Worm (Caenorhabditis elegans) whole organism, L1 larva: ENCODE results near the gene dpy-19.
A peak's percentile ranks its signal among the peaks of the same experiment; 100 is the strongest.

Experiments
- C34B4.2 ChIP-seq: sonication (generic microtip); optimal IDR thresholded peaks from 2 replicates; lab custom pipeline; 2017; ENCODE audit warnings: mild to moderate bottlenecking, missing genetic modification characterization, missing compliant biosample characterization
- Y116A8C.19 ChIP-seq: sonication (generic microtip); optimal IDR thresholded peaks from 2 replicates; lab custom pipeline; 2016; ENCODE audit warnings: missing compliant biosample characterization, missing genetic modification characterization, borderline replicate concordance
- ama-1 ChIP-seq: fragments of 150-350 bp; optimal IDR thresholded peaks from 2 replicates; lab custom pipeline; 2014
- ceh-8 ChIP-seq: fragments of 200-800 bp; sonication (Bioruptor generic); optimal IDR thresholded peaks from 2 replicates; lab custom pipeline; 2018; ENCODE audit warnings: mild to moderate bottlenecking, missing genetic modification characterization, moderate library complexity, missing compliant biosample characterization
- ceh-82 ChIP-seq, 3 experiments: fragments of 150-350 bp in 1 of 3; sonication (generic microtip) in 2 of 3; optimal IDR thresholded peaks; 2 replicates each; lab custom pipeline; 2014 to 2017; ENCODE audit warnings: missing biosample characterization in 3 of 3, missing genetic modification characterization in 3 of 3
- ceh-90 ChIP-seq: sonication (generic microtip); optimal IDR thresholded peaks from 2 replicates; lab custom pipeline; 2016; ENCODE audit warnings: missing genetic modification characterization, missing compliant biosample characterization
- ces-1 ChIP-seq: fragments of 150-350 bp; optimal IDR thresholded peaks from 2 replicates; lab custom pipeline; 2014; ENCODE audit warnings: missing biosample characterization, missing genetic modification reagents, missing genetic modification characterization
- dpl-1 ChIP-seq, 3 experiments: fragments of 150-350 bp in 2 of 3; sonication (generic microtip) in 1 of 3; optimal IDR thresholded peaks; 2 replicates each; lab custom pipeline; 2014 to 2017; ENCODE audit warnings: missing biosample characterization in 3 of 3, missing genetic modification characterization in 3 of 3, missing genetic modification reagents in 3 of 3
- dsc-1 ChIP-seq: sonication (generic microtip); optimal IDR thresholded peaks from 2 replicates; lab custom pipeline; 2016; ENCODE audit warnings: mild to moderate bottlenecking, missing genetic modification characterization, missing compliant biosample characterization
- egl-27 ChIP-seq, 2 experiments: fragments of 150-350 bp in 1 of 2; sonication (generic microtip); optimal IDR thresholded peaks; 3 replicates each; lab custom pipeline; 2017 to 2018; ENCODE audit warnings: missing biosample characterization in 2 of 2, missing genetic modification characterization in 2 of 2, missing genetic modification reagents in 2 of 2
- elt-2 ChIP-seq: sonication (generic microtip); optimal IDR thresholded peaks from 2 replicates; lab custom pipeline; 2016; ENCODE audit warnings: missing genetic modification characterization, mild to moderate bottlenecking, inconsistent platforms, missing compliant biosample characterization, missing genetic modification reagents
- ets-5 ChIP-seq: fragments of 200-800 bp; sonication (Bioruptor generic); IDR thresholded peaks from 2 replicates; pipeline ENCODE4 v1.3.6; 2022; ENCODE audit warnings: missing genetic modification characterization, missing compliant biosample characterization
- fkh-10 ChIP-seq: sonication (generic microtip); optimal IDR thresholded peaks from 2 replicates; lab custom pipeline; 2017; ENCODE audit warnings: missing biosample characterization, missing genetic modification reagents, missing genetic modification characterization
- fkh-8 ChIP-seq: sonication (generic microtip); optimal IDR thresholded peaks from 2 replicates; lab custom pipeline; 2016; ENCODE audit warnings: mild to moderate bottlenecking, missing genetic modification characterization, missing compliant biosample characterization
- grh-1 ChIP-seq: fragments of 200-800 bp; sonication (Bioruptor generic); IDR thresholded peaks from 2 replicates; pipeline ENCODE4 v1.3.6; 2022; ENCODE audit warnings: missing genetic modification reagents, missing genetic modification characterization, missing compliant biosample characterization
- hlh-17 ChIP-seq: fragments of 200-800 bp; sonication (Bioruptor generic); optimal IDR thresholded peaks from 2 replicates; lab custom pipeline; 2018; ENCODE audit warnings: missing genetic modification characterization, mild to moderate bottlenecking, missing compliant biosample characterization, moderate library complexity, borderline replicate concordance
- hlh-4 ChIP-seq: sonication (generic microtip); optimal IDR thresholded peaks from 2 replicates; lab custom pipeline; 2016; ENCODE audit warnings: mild to moderate bottlenecking, missing genetic modification characterization, missing compliant biosample characterization
- irx-1 ChIP-seq: sonication (generic microtip); optimal IDR thresholded peaks from 2 replicates; lab custom pipeline; 2016; ENCODE audit warnings: missing genetic modification characterization, missing compliant biosample characterization
- isw-1 ChIP-seq: fragments of 200-800 bp; sonication (Bioruptor generic); IDR thresholded peaks from 2 replicates; pipeline ENCODE4 v1.3.6; 2022; ENCODE audit warnings: missing genetic modification characterization, missing compliant biosample characterization
- lin-14 ChIP-seq: fragments of 200-800 bp; sonication (Bioruptor generic); optimal IDR thresholded peaks from 2 replicates; lab custom pipeline; 2018; ENCODE audit warnings: mild to moderate bottlenecking, missing genetic modification characterization, moderate library complexity, missing compliant biosample characterization
- lin-15B ChIP-seq: fragments of 150-350 bp; sonication (generic microtip); optimal IDR thresholded peaks from 3 replicates; lab custom pipeline; 2014; ENCODE audit warnings: missing biosample characterization, missing genetic modification characterization
- lin-35 ChIP-seq, 2 experiments: fragments of 150-350 bp; optimal IDR thresholded peaks; 2 replicates each; lab custom pipeline; 2014; ENCODE audit warnings: missing biosample characterization in 2 of 2, missing genetic modification characterization in 2 of 2, missing genetic modification reagents in 2 of 2
- lin-39 ChIP-seq: fragments of 150-350 bp; optimal IDR thresholded peaks from 2 replicates; lab custom pipeline; 2014; ENCODE audit warnings: missing biosample characterization, missing genetic modification reagents, missing genetic modification characterization
- lir-3 ChIP-seq: sonication (generic microtip); optimal IDR thresholded peaks from 2 replicates; lab custom pipeline; 2016; ENCODE audit warnings: mild to moderate bottlenecking, missing genetic modification characterization, moderate library complexity, missing compliant biosample characterization; ENCODE audit not compliant: poor library complexity
- lsy-2 ChIP-seq, 2 experiments: fragments of 150-350 bp; optimal IDR thresholded peaks; 2 replicates each; lab custom pipeline; 2014; ENCODE audit warnings: missing biosample characterization in 2 of 2, missing genetic modification characterization in 2 of 2
- mdl-1 ChIP-seq, 2 experiments: fragments of 150-350 bp; optimal IDR thresholded peaks; 2 replicates each; lab custom pipeline; 2014 to 2017; ENCODE audit warnings: missing biosample characterization in 2 of 2, missing genetic modification characterization in 2 of 2, inconsistent platforms in 1 of 2
- mef-2 ChIP-seq: fragments of 150-350 bp; optimal IDR thresholded peaks from 2 replicates; lab custom pipeline; 2014; ENCODE audit warnings: missing biosample characterization, missing genetic modification characterization
- mep-1 ChIP-seq: fragments of 150-350 bp; optimal IDR thresholded peaks from 2 replicates; lab custom pipeline; 2014; ENCODE audit warnings: missing biosample characterization, missing genetic modification characterization
- nhr-12 ChIP-seq: sonication (generic microtip); optimal IDR thresholded peaks from 2 replicates; lab custom pipeline; 2017; ENCODE audit warnings: missing biosample characterization, missing genetic modification characterization
- nhr-20 ChIP-seq: sonication (generic microtip); optimal IDR thresholded peaks from 2 replicates; lab custom pipeline; 2016; ENCODE audit warnings: mild to moderate bottlenecking, missing genetic modification characterization, missing compliant biosample characterization
- nhr-237 ChIP-seq: fragments of 150-350 bp; optimal IDR thresholded peaks from 2 replicates; lab custom pipeline; 2014; ENCODE audit warnings: missing biosample characterization, missing genetic modification characterization
- nhr-47 ChIP-seq: sonication (generic microtip); optimal IDR thresholded peaks from 2 replicates; lab custom pipeline; 2016; ENCODE audit warnings: mild to moderate bottlenecking, missing genetic modification characterization, moderate library complexity, missing compliant biosample characterization
- nhr-71 ChIP-seq: sonication (generic microtip); optimal IDR thresholded peaks from 2 replicates; lab custom pipeline; 2016; ENCODE audit warnings: mild to moderate bottlenecking, missing genetic modification characterization, moderate library complexity, missing compliant biosample characterization
- nhr-76 ChIP-seq: sonication (generic microtip); optimal IDR thresholded peaks from 2 replicates; lab custom pipeline; 2017; ENCODE audit warnings: missing biosample characterization, missing genetic modification characterization
- nhr-77 ChIP-seq: fragments of 150-350 bp; optimal IDR thresholded peaks from 2 replicates; lab custom pipeline; 2014; ENCODE audit warnings: missing biosample characterization, missing genetic modification characterization
- nhr-84 ChIP-seq: sonication (generic microtip); optimal IDR thresholded peaks from 2 replicates; lab custom pipeline; 2017; ENCODE audit warnings: missing biosample characterization, missing genetic modification characterization
- pax-3 ChIP-seq: fragments of 200-800 bp; sonication (Bioruptor generic); optimal IDR thresholded peaks from 2 replicates; lab custom pipeline; 2018; ENCODE audit warnings: mild to moderate bottlenecking, missing genetic modification characterization, moderate library complexity, missing compliant biosample characterization
- pqm-1 ChIP-seq: sonication (generic microtip); optimal IDR thresholded peaks from 3 replicates; lab custom pipeline; 2017; ENCODE audit warnings: missing biosample characterization, missing genetic modification characterization
- rnt-1 ChIP-seq: sonication (generic microtip); optimal IDR thresholded peaks from 2 replicates; lab custom pipeline; 2016; ENCODE audit warnings: mild to moderate bottlenecking, missing genetic modification characterization, moderate library complexity, missing compliant biosample characterization
- snpc-4 ChIP-seq: fragments of 150-350 bp; optimal IDR thresholded peaks from 2 replicates; lab custom pipeline; 2014; ENCODE audit warnings: missing biosample characterization, missing genetic modification characterization
- sox-4 ChIP-seq: sonication (generic microtip); optimal IDR thresholded peaks from 2 replicates; lab custom pipeline; 2016; ENCODE audit warnings: missing genetic modification characterization, missing compliant biosample characterization
- sptf-1 ChIP-seq: fragments of 150-350 bp; optimal IDR thresholded peaks from 2 replicates; lab custom pipeline; 2014; ENCODE audit warnings: missing biosample characterization, missing genetic modification characterization
- sup-37 ChIP-seq: fragments of 200-800 bp; sonication (Bioruptor generic); optimal IDR thresholded peaks from 2 replicates; lab custom pipeline; 2018; ENCODE audit warnings: mild to moderate bottlenecking, missing genetic modification characterization, missing compliant biosample characterization
- swsn-7 ChIP-seq: sonication (generic microtip); optimal IDR thresholded peaks from 2 replicates; lab custom pipeline; 2016; ENCODE audit warnings: missing genetic modification characterization, missing compliant biosample characterization
- tbx-2 ChIP-seq: sonication (generic microtip); optimal IDR thresholded peaks from 2 replicates; lab custom pipeline; 2016; ENCODE audit warnings: missing genetic modification characterization, missing compliant biosample characterization
- unc-30 ChIP-seq: sonication (generic microtip); optimal IDR thresholded peaks from 2 replicates; lab custom pipeline; 2017; ENCODE audit warnings: missing biosample characterization, missing genetic modification characterization
- unc-62 ChIP-seq: fragments of 150-350 bp; optimal IDR thresholded peaks from 2 replicates; lab custom pipeline; 2014; ENCODE audit warnings: missing biosample characterization, missing genetic modification reagents, missing genetic modification characterization
- unc-86 ChIP-seq: sonication (generic microtip); optimal IDR thresholded peaks from 2 replicates; lab custom pipeline; 2016; ENCODE audit warnings: missing genetic modification characterization, missing compliant biosample characterization
- vab-15 ChIP-seq: sonication (generic microtip); optimal IDR thresholded peaks from 2 replicates; lab custom pipeline; 2017; ENCODE audit warnings: missing genotype, mild to moderate bottlenecking, missing genetic modification characterization, missing compliant biosample characterization
- xbp-1 ChIP-seq: sonication (generic microtip); optimal IDR thresholded peaks from 2 replicates; lab custom pipeline; 2016; ENCODE audit warnings: missing genetic modification characterization, missing compliant biosample characterization
- zag-1 ChIP-seq: fragments of 150-350 bp; optimal IDR thresholded peaks from 2 replicates; lab custom pipeline; 2014; ENCODE audit warnings: missing biosample characterization, missing genetic modification characterization
- zip-4 ChIP-seq: fragments of 200-800 bp; sonication (Bioruptor generic); optimal IDR thresholded peaks from 2 replicates; lab custom pipeline; 2018; ENCODE audit warnings: mild to moderate bottlenecking, missing genetic modification characterization, moderate library complexity, missing compliant biosample characterization
- ztf-11 ChIP-seq, 2 experiments: sonication (generic microtip); optimal IDR thresholded peaks; 2 replicates each; lab custom pipeline; 2016 to 2017; ENCODE audit warnings: missing genetic modification characterization in 2 of 2, missing biosample characterization in 1 of 2, missing compliant biosample characterization in 1 of 2
- ztf-4 ChIP-seq: fragments of 150-350 bp; optimal IDR thresholded peaks from 2 replicates; lab custom pipeline; 2014; ENCODE audit warnings: missing biosample characterization, missing genetic modification characterization

The dpy-19 gene

DNA sequence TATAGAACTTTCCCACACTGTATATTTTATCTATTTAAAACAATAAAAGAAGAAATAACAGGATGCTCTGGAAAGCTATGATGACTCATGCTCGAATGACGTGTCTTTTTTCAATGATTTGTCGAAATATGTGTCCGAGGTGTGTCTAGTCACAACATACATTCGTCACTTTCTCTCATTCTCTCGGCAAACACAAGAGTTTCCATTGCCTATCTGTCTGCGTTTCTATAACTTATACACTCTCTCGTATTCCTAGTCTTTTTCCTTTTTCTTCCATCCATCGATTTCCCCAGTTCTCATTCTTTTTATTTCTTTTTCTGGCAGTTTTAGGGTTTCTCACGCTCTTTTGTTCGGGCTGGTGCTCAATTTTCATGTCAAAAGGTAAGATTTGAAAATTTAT is 29.4 kb upstream of the dpy-19 start (continued):
- TF ChIP-seq lin-14 (peak; percentile 66), ces-1 (GFP tag; lab: Kevin White, UChicago) (no peak), unc-30 (tag; lab: Kevin White, UChicago) (no peak), nhr-47 (tag; lab: Kevin White, UChicago) (peak; percentile 3), ceh-8 (GFP tag; lab: Kevin White, UChicago) (no peak), dsc-1 (tag; lab: Kevin White, UChicago) (no peak), ceh-90 (tag; lab: Kevin White, UChicago) (no peak), C34B4.2 (tag; lab: Kevin White, UChicago) (no peak), pqm-1 (tag; lab: Kevin White, UChicago) (no peak), unc-86 (tag; lab: Kevin White, UChicago) (no peak), lir-3 (tag; lab: Kevin White, UChicago) (no peak), snpc-4 (tag; lab: Kevin White, UChicago) (no peak), nhr-20 (peak; percentile 8), isw-1 (GFP tag; lab: Robert Waterston, UW) (no peak), dpl-1 (GFP tag; optimal IDR thresholded peaks at IDR 0.05; lab: Kevin White, UChicago) (peak in 1 of 3 experiments; percentile 24), zag-1 (tag; lab: Kevin White, UChicago) (no peak), ztf-4 (tag; lab: Kevin White, UChicago) (no peak), tbx-2 (no peak), mdl-1 (tag; optimal IDR thresholded peaks at IDR 0.05; lab: Kevin White, UChicago) (no peak), elt-2 (tag; lab: Kevin White, UChicago) (no peak), fkh-8 (tag; lab: Kevin White, UChicago) (peak; percentile 65), ama-1 (lab: Kevin White, UChicago) (no peak), vab-15 (tag; lab: Kevin White, UChicago) (no peak), sptf-1 (tag; lab: Kevin White, UChicago) (no peak), grh-1 (no peak), lin-35 (GFP tag; optimal IDR thresholded peaks at IDR 0.05; lab: Kevin White, UChicago) (peak; percentile 27 to 46), pax-3 (tag; lab: Kevin White, UChicago) (no peak), nhr-71 (tag; lab: Kevin White, UChicago) (peak; percentile 23), fkh-10 (GFP tag; lab: Kevin White, UChicago) (no peak), hlh-17 (GFP tag; lab: Kevin White, UChicago) (no peak), Y116A8C.19 (tag; lab: Kevin White, UChicago) (no peak), xbp-1 (tag; lab: Kevin White, UChicago) (no peak), nhr-76 (tag; lab: Kevin White, UChicago) (no peak), mep-1 (tag; lab: Kevin White, UChicago) (peak; percentile 14), swsn-7 (tag; lab: Kevin White, UChicago) (peak; percentile 15), sox-4 (tag; lab: Kevin White, UChicago) (no peak), nhr-12 (tag; lab: Kevin White, UChicago) (no peak), lin-15B (no peak), nhr-84 (tag; lab: Kevin White, UChicago) (no peak), egl-27 (tag; optimal IDR thresholded peaks at IDR 0.05; lab: Kevin White, UChicago) (no peak), unc-62 (GFP tag; lab: Kevin White, UChicago) (no peak), rnt-1 (tag; lab: Kevin White, UChicago) (peak; percentile 13), nhr-77 (no peak), ceh-82 (tag; optimal IDR thresholded peaks at IDR 0.05; lab: Kevin White, UChicago) (peak in 1 of 3 experiments; percentile 35), irx-1 (no peak), sup-37 (GFP tag; lab: Kevin White, UChicago) (no peak), hlh-4 (tag; lab: Kevin White, UChicago) (no peak), mef-2 (tag; lab: Kevin White, UChicago) (no peak), ets-5 (GFP tag; lab: Robert Waterston, UW) (no peak), lin-39 (tag; lab: Kevin White, UChicago) (no peak), ztf-11 (tag; optimal IDR thresholded peaks at IDR 0.05; lab: Kevin White, UChicago) (no peak), lsy-2 (tag; optimal IDR thresholded peaks at IDR 0.05; lab: Kevin White, UChicago) (peak in 1 of 2 experiments; percentile 49), zip-4 (no peak), nhr-237 (tag; lab: Kevin White, UChicago) (no peak)
